Worm (Caenorhabditis elegans) whole organism, L4 larva: ENCODE data around the gene T12E12.6.

Experiments
- hlh-11 ChIP-seq: fragments of 200-800 bp; sonication (Bioruptor generic); optimal IDR thresholded peaks from 2 replicates; lab custom pipeline; 2018; ENCODE audit warnings: mild to moderate bottlenecking, missing genetic modification characterization, missing compliant biosample characterization
- lsy-2 ChIP-seq, 2 experiments: fragments of 150-350 bp in 1 of 2; sonication (generic microtip) in 1 of 2; optimal IDR thresholded peaks; 2 replicates each; lab custom pipeline; 2014 to 2017; ENCODE audit warnings: missing biosample characterization in 2 of 2, missing genetic modification characterization in 2 of 2
- mdt-29 ChIP-seq: fragments of 200-800 bp; sonication (Bioruptor generic); IDR thresholded peaks from 2 replicates; pipeline ENCODE4 v1.3.6; 2022; ENCODE audit warnings: missing genetic modification reagents, missing genetic modification characterization, missing compliant biosample characterization
- mxl-3 ChIP-seq: fragments of 200-800 bp; sonication (Bioruptor generic); optimal IDR thresholded peaks from 2 replicates; lab custom pipeline; 2018; ENCODE audit warnings: mild to moderate bottlenecking, missing genetic modification characterization, missing compliant biosample characterization
- nhr-111 ChIP-seq: fragments of 200-800 bp; sonication (Bioruptor generic); optimal IDR thresholded peaks from 2 replicates; lab custom pipeline; 2018; ENCODE audit warnings: mild to moderate bottlenecking, missing genetic modification characterization, missing compliant biosample characterization
- skn-1 ChIP-seq: fragments of 150-350 bp; optimal IDR thresholded peaks from 2 replicates; lab custom pipeline; 2014; ENCODE audit warnings: missing biosample characterization, missing genetic modification characterization
- zag-1 ChIP-seq: fragments of 150-350 bp; optimal IDR thresholded peaks from 2 replicates; lab custom pipeline; 2014; ENCODE audit warnings: missing biosample characterization, missing genetic modification characterization

DNA sequence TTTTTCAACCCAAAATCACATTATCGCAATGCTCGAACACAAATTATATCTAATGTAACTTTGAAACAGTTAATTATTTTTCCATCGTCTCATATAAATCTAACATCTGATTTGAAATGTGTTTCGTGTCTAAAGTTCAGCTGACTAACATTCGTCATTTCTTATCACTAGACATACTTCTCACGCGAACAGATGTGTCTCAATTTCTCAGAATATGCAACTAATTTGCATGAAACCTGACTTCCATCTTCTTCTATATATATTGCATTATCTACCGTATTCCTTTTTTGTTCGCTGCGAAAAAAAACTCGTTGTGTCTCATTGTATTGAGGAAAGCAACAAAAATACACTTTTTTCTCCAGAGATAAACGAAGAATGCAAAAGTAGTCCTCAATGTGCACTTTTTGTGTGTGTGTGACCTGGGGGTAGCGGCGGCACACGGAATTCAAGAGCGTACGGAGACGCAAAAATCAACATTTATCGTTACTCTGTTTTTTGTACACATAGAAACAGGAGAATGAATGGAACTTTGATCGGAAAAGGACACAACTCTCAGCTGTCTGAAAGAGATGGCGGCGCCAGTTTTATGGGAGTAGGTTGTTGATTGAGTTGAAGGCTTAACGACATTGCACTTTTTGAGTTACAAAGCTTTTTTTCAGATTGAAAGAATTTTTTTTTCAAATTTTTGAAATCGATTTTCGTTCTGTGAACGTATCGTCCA, 6.8 kb upstream of the T12E12.6 start:
- no peak for TF ChIP-seq skn-1 (tag; lab: Kevin White, UChicago)
- TF ChIP-seq nhr-111 (GFP tag; lab: Kevin White, UChicago) = no peak
- TF ChIP-seq lsy-2 (tag; optimal IDR thresholded peaks at IDR 0.05; lab: Kevin White, UChicago) = no peak
- TF ChIP-seq zag-1 = no peak
- no peak for TF ChIP-seq hlh-11
- TF ChIP-seq mxl-3 (GFP tag; lab: Kevin White, UChicago) = no peak
- TF ChIP-seq mdt-29 (GFP tag; lab: Robert Waterston, UW) = no peak
